Worm (Caenorhabditis elegans): ENCODE results near the gene fbxa-105.

DNA sequence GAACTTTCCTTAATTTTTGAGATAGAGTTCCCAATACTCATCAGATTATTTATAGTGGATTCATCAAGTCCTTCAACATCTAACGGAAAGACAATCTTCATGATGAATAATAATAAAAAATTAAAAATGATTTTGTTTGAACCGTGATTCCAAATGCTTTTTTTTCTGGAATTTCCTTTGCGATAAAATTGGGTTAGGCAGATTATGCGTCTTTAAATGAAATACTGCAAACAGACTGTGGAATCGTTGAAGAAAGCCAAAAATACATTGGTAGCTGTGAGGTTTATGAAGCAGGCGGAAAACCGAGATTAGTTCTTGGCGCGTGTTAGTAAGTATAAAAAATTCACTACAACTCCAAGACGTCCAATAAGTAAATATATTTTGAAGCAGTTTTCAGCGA is 34.8 kb upstream of the fbxa-105 start, which contains the start of gene srw-68:
- TF ChIP-seq ceh-34 (tag; optimal IDR thresholded peaks at IDR 0.05) (no peak), hlh-8 (tag; optimal IDR thresholded peaks at IDR 0.05) (no peak), unc-86 (tag; optimal IDR thresholded peaks at IDR 0.05) (no peak), tbx-2 (tag; optimal IDR thresholded peaks at IDR 0.05) (no peak), nhr-11 (tag; optimal IDR thresholded peaks at IDR 0.05) (no peak), nfya-1 (tag; optimal IDR thresholded peaks at IDR 0.05) (no peak), dmd-4 (tag; optimal IDR thresholded peaks at IDR 0.05; ENCODE audit: borderline replicate concordance) (no peak), ceh-31 (tag; optimal IDR thresholded peaks at IDR 0.05) (no peak), ceh-24 (tag; optimal IDR thresholded peaks at IDR 0.05) (no peak), fax-1 (tag; optimal IDR thresholded peaks at IDR 0.05) (no peak), ceh-6 (GFP tag; optimal IDR thresholded peaks at IDR 0.05) (no peak), ama-1 (optimal IDR thresholded peaks at IDR 0.05) (no peak)
